Worm (Caenorhabditis elegans): ENCODE data around the gene col-165.
"Not testable (repeated sequence)": the region's sequence is repeated elsewhere in the genome, so short reads cannot be mapped to it uniquely, and the experiment has no call there.

- not testable (repeated sequence) for TF ChIP-seq fos-1 (tag; optimal IDR thresholded peaks at IDR 0.05); C04F5.9 (tag; optimal IDR thresholded peaks at IDR 0.05); nhr-28 (tag; optimal IDR thresholded peaks at IDR 0.05); isw-1 (GFP tag; IDR thresholded peaks at IDR 0.05)
Observed at ce11 chrX:4335950-4336349, 17.5 kb upstream of the col-165 start, which contains the start of gene cst-2.

All from whole organism, L1 larva.